Worm (Caenorhabditis elegans) whole organism, L3 larva: ENCODE measurements around the gene sec-16A.2.

Experiments used
- fkh-10 ChIP-seq: sonication (generic microtip); optimal IDR thresholded peaks from 2 replicates; lab custom pipeline; 2017; ENCODE audit warnings: missing biosample characterization, missing genetic modification reagents, missing genetic modification characterization
- fkh-2 ChIP-seq: fragments of 150-350 bp; optimal IDR thresholded peaks from 2 replicates; lab custom pipeline; 2014; ENCODE audit warnings: missing biosample characterization, missing genetic modification reagents, missing genetic modification characterization
- lin-39 ChIP-seq: fragments of 150-350 bp; optimal IDR thresholded peaks from 2 replicates; lab custom pipeline; 2018; ENCODE audit warnings: missing biosample characterization, missing genetic modification reagents, missing genetic modification characterization
- mdl-1 ChIP-seq: fragments of 150-350 bp; optimal IDR thresholded peaks from 2 replicates; lab custom pipeline; 2014; ENCODE audit warnings: missing biosample characterization, missing genetic modification characterization
- nhr-28 ChIP-seq: fragments of 150-350 bp; optimal IDR thresholded peaks from 2 replicates; lab custom pipeline; 2014; ENCODE audit warnings: missing biosample characterization, missing genetic modification characterization
- skn-1 ChIP-seq: fragments of 150-350 bp; optimal IDR thresholded peaks from 2 replicates; lab custom pipeline; 2014; ENCODE audit warnings: missing biosample characterization, missing genetic modification characterization

- TF ChIP-seq skn-1 (tag; lab: Kevin White, UChicago) (no peak), fkh-2 (tag; lab: Kevin White, UChicago) (no peak), fkh-10 (GFP tag; lab: Kevin White, UChicago) (no peak), lin-39 (tag; lab: Kevin White, UChicago) (no peak), nhr-28 (no peak), mdl-1 (tag; lab: Kevin White, UChicago) (no peak)
Observed at ce11 chrX:8302299-8302698, 15.2 kb downstream of the sec-16A.2 start, which contains the start of gene inx-5.
